Fruit fly (Drosophila melanogaster) whole organism, embryonic: ENCODE results near the gene tub.

Source experiments
- CG10959 ChIP-seq: fragments of 200-800 bp; sonication (Bioruptor generic); IDR thresholded peaks from 2 replicates; pipeline ENCODE4 v1.3.6; 2022; ENCODE audit warnings: missing biosample characterization, missing genetic modification characterization
- CG10979 ChIP-seq: fragments of 200-800 bp; sonication (Bioruptor generic); optimal IDR thresholded peaks from 2 replicates; lab custom pipeline; 2018; ENCODE audit warnings: missing biosample characterization, mild to moderate bottlenecking, missing genetic modification characterization, moderate library complexity
- CG11504 ChIP-seq: fragments of 200-800 bp; sonication (Bioruptor generic); optimal IDR thresholded peaks from 3 replicates; lab custom pipeline; 2019; ENCODE audit warnings: missing biosample characterization, mild to moderate bottlenecking, missing genetic modification characterization, moderate library complexity
- CG11723 ChIP-seq: fragments of 200-800 bp; sonication (Bioruptor generic); optimal IDR thresholded peaks from 2 replicates; lab custom pipeline; 2017; ENCODE audit warnings: missing biosample characterization, mild to moderate bottlenecking, missing genetic modification characterization
- CG12299 ChIP-seq: fragments of 200-800 bp; sonication (Bioruptor generic); optimal IDR thresholded peaks from 2 replicates; lab custom pipeline; 2018; ENCODE audit warnings: missing biosample characterization, mild to moderate bottlenecking, missing genetic modification characterization
- CG12744 ChIP-seq: fragments of 200-800 bp; sonication (Bioruptor generic); optimal IDR thresholded peaks from 2 replicates; lab custom pipeline; 2016; ENCODE audit warnings: missing biosample characterization, missing genetic modification characterization
- CG1603 ChIP-seq: fragments of 200-800 bp; sonication (Bioruptor generic); optimal IDR thresholded peaks from 2 replicates; lab custom pipeline; 2019; ENCODE audit warnings: missing biosample characterization, mild to moderate bottlenecking, missing genetic modification characterization, moderate library complexity
- CG18619 ChIP-seq: fragments of 200-800 bp; sonication (Bioruptor generic); optimal IDR thresholded peaks from 3 replicates; lab custom pipeline; 2017; ENCODE audit warnings: missing biosample characterization, mild to moderate bottlenecking, missing genetic modification characterization
- CG2202 ChIP-seq: fragments of 200-800 bp; sonication (Bioruptor generic); optimal IDR thresholded peaks from 2 replicates; lab custom pipeline; 2018; ENCODE audit warnings: missing biosample characterization, mild to moderate bottlenecking, missing genetic modification characterization
- CG3065 ChIP-seq: fragments of 200-800 bp; sonication (Bioruptor generic); optimal IDR thresholded peaks from 2 replicates; lab custom pipeline; 2016; ENCODE audit warnings: missing biosample characterization, missing genetic modification characterization
- CG3163 ChIP-seq: fragments of 200-800 bp; sonication (Bioruptor generic); optimal IDR thresholded peaks from 3 replicates; lab custom pipeline; 2016; ENCODE audit warnings: missing biosample characterization, missing genetic modification characterization
- CG32767 ChIP-seq: fragments of 200-800 bp; sonication (Bioruptor generic); IDR thresholded peaks from 2 replicates; pipeline ENCODE4 v1.3.6; 2022; ENCODE audit warnings: missing biosample characterization, missing genetic modification characterization
- CG3838 ChIP-seq: fragments of 200-800 bp; sonication (Bioruptor generic); optimal IDR thresholded peaks from 3 replicates; lab custom pipeline; 2016; ENCODE audit warnings: missing biosample characterization, missing genetic modification characterization
- CG43689 ChIP-seq: fragments of 200-800 bp; sonication (Bioruptor generic); IDR thresholded peaks from 2 replicates; pipeline ENCODE4 v1.3.6; 2022; ENCODE audit warnings: missing biosample characterization, missing genetic modification characterization
- CG4854 ChIP-seq: fragments of 200-800 bp; sonication (Bioruptor generic); optimal IDR thresholded peaks from 2 replicates; lab custom pipeline; 2016; ENCODE audit warnings: missing biosample characterization, missing genetic modification characterization, inconsistent platforms
- CG6175 ChIP-seq: fragments of 200-800 bp; sonication (Bioruptor generic); IDR thresholded peaks from 3 replicates; pipeline ENCODE4 v1.3.6; 2022; ENCODE audit warnings: missing biosample characterization, missing genetic modification characterization
- CG6254 ChIP-seq: fragments of 200-800 bp; sonication (Bioruptor generic); optimal IDR thresholded peaks from 3 replicates; lab custom pipeline; 2017; ENCODE audit warnings: mild to moderate bottlenecking, missing biosample characterization, missing genetic modification reagents, missing genetic modification characterization
- CG9932 ChIP-seq: fragments of 200-800 bp; sonication (Bioruptor generic); IDR thresholded peaks from 2 replicates; pipeline ENCODE4 v1.3.6; 2022; ENCODE audit warnings: missing biosample characterization, missing genetic modification characterization
- CHES-1-like ChIP-seq: fragments of 200-800 bp; sonication (Bioruptor generic); optimal IDR thresholded peaks from 2 replicates; lab custom pipeline; 2016; ENCODE audit warnings: missing biosample characterization, missing genetic modification characterization
- Dp ChIP-seq: fragments of 200-800 bp; sonication (Bioruptor generic); optimal IDR thresholded peaks from 2 replicates; lab custom pipeline; 2018; ENCODE audit warnings: missing biosample characterization, mild to moderate bottlenecking, missing genetic modification characterization, moderate library complexity
- E2f1 ChIP-seq: fragments of 200-800 bp; sonication (Bioruptor generic); IDR thresholded peaks from 2 replicates; pipeline ENCODE4 v1.3.6; 2022; ENCODE audit warnings: missing biosample characterization, missing genetic modification characterization
- HLH3B ChIP-seq: fragments of 200-800 bp; sonication (Bioruptor generic); IDR thresholded peaks from 2 replicates; pipeline ENCODE4 v1.3.6; 2022; ENCODE audit warnings: missing biosample characterization, missing genetic modification characterization
- HLH4C ChIP-seq: fragments of 200-800 bp; sonication (Bioruptor generic); IDR thresholded peaks from 3 replicates; pipeline ENCODE4 v1.3.6; 2022; ENCODE audit warnings: missing biosample characterization, missing genetic modification characterization; ENCODE audit not compliant: partially characterized antibody
- HLH54F ChIP-seq: fragments of 200-800 bp; sonication (Bioruptor generic); optimal IDR thresholded peaks from 3 replicates; lab custom pipeline; 2016; ENCODE audit warnings: missing biosample characterization, missing genetic modification characterization
- Hand ChIP-seq: fragments of 200-800 bp; sonication (Bioruptor generic); optimal IDR thresholded peaks from 2 replicates; lab custom pipeline; 2017; ENCODE audit warnings: mild to moderate bottlenecking, missing biosample characterization, missing genetic modification reagents, missing genetic modification characterization
- Jarid2 ChIP-seq: fragments of 200-800 bp; sonication (Bioruptor generic); optimal IDR thresholded peaks from 3 replicates; lab custom pipeline; 2017; ENCODE audit warnings: mild to moderate bottlenecking, missing biosample characterization, missing genetic modification reagents, missing genetic modification characterization
- Lpt ChIP-seq: fragments of >200 bp; optimal IDR thresholded peaks from 2 replicates; lab custom pipeline; 2018; ENCODE audit warnings: missing biosample characterization, missing genetic modification characterization
- Neu2 ChIP-seq: fragments of 200-800 bp; sonication (Bioruptor generic); optimal IDR thresholded peaks from 3 replicates; lab custom pipeline; 2016; ENCODE audit warnings: missing biosample characterization, missing genetic modification characterization, borderline replicate concordance
- Nf-YB ChIP-seq: fragments of 200-800 bp; sonication (Bioruptor generic); optimal IDR thresholded peaks from 3 replicates; lab custom pipeline; 2019; ENCODE audit warnings: missing biosample characterization, mild to moderate bottlenecking, missing genetic modification characterization, moderate library complexity
- NfI ChIP-seq: fragments of 200-800 bp; sonication (Bioruptor generic); optimal IDR thresholded peaks from 3 replicates; lab custom pipeline; 2018; ENCODE audit warnings: missing biosample characterization, mild to moderate bottlenecking, missing genetic modification characterization, moderate library complexity
- Opbp ChIP-seq: fragments of 200-800 bp; sonication (Bioruptor generic); IDR thresholded peaks from 3 replicates; pipeline ENCODE4 v1.3.6; 2022; ENCODE audit warnings: missing biosample characterization, missing genetic modification characterization; ENCODE audit not compliant: partially characterized antibody
- Sry-δ ChIP-seq: fragments of 200-800 bp; sonication (Bioruptor generic); optimal IDR thresholded peaks from 2 replicates; lab custom pipeline; 2016; ENCODE audit warnings: missing biosample characterization, missing genetic modification characterization
- az2 ChIP-seq: fragments of 200-800 bp; sonication (Bioruptor generic); optimal IDR thresholded peaks from 3 replicates; lab custom pipeline; 2016; ENCODE audit warnings: missing biosample characterization, missing genetic modification characterization
- chm ChIP-seq: fragments of 200-800 bp; sonication (Bioruptor generic); IDR thresholded peaks from 2 replicates; pipeline ENCODE4 v1.3.6; 2022; ENCODE audit warnings: missing biosample characterization, missing genetic modification characterization
- corto ChIP-seq: fragments of 200-800 bp; sonication (Bioruptor generic); optimal IDR thresholded peaks from 2 replicates; lab custom pipeline; 2016; ENCODE audit warnings: missing biosample characterization, mild to moderate bottlenecking, missing genetic modification characterization, moderate library complexity
- da ChIP-seq: fragments of 200-800 bp; sonication (Bioruptor generic); optimal IDR thresholded peaks from 2 replicates; lab custom pipeline; 2016; ENCODE audit warnings: missing biosample characterization, missing genetic modification characterization
- dati ChIP-seq: fragments of 200-800 bp; sonication (Bioruptor generic); IDR thresholded peaks from 2 replicates; pipeline ENCODE4 v1.3.6; 2022; ENCODE audit warnings: missing biosample characterization, missing genetic modification characterization
- dmrt99B ChIP-seq: fragments of 200-800 bp; sonication (Bioruptor generic); optimal IDR thresholded peaks from 2 replicates; lab custom pipeline; 2018; ENCODE audit warnings: missing biosample characterization, mild to moderate bottlenecking, missing genetic modification characterization, moderate library complexity
- fd102C ChIP-seq: fragments of 200-800 bp; sonication (Bioruptor generic); optimal IDR thresholded peaks from 2 replicates; lab custom pipeline; 2018; ENCODE audit warnings: missing biosample characterization, mild to moderate bottlenecking, missing genetic modification characterization, moderate library complexity
- fd3F ChIP-seq: fragments of 200-800 bp; sonication (Bioruptor generic); optimal IDR thresholded peaks from 2 replicates; lab custom pipeline; 2018; ENCODE audit warnings: missing biosample characterization, mild to moderate bottlenecking, missing genetic modification characterization, moderate library complexity
- fru ChIP-seq: fragments of >200 bp; optimal IDR thresholded peaks from 2 replicates; lab custom pipeline; 2017
- grau ChIP-seq: fragments of 200-800 bp; optimal IDR thresholded peaks from 3 replicates; lab custom pipeline; 2019; ENCODE audit warnings: missing biosample characterization, mild to moderate bottlenecking, missing genetic modification characterization, moderate library complexity
- lov ChIP-seq, 2 experiments: fragments of 200-800 bp in 1 of 2; fragments of >200 bp in 1 of 2; sonication (Bioruptor generic) in 1 of 2; IDR thresholded peaks in 1 of 2; optimal IDR thresholded peaks in 1 of 2; 2 replicates in 1 of 2; 3 replicates in 1 of 2; pipeline versions ENCODE4 v1.3.6 to Lab custom; 2017 to 2022; ENCODE audit warnings: missing biosample characterization in 1 of 2, missing genetic modification characterization in 1 of 2
- sc ChIP-seq, 3 experiments: fragments of >200 bp in 2 of 3; fragments of 200-800 bp in 1 of 3; sonication (Bioruptor generic) in 1 of 3; optimal IDR thresholded peaks; 2 replicates in 2 of 3; 3 replicates in 1 of 3; lab custom pipeline; 2017; ENCODE audit warnings: mild to moderate bottlenecking in 1 of 3, missing biosample characterization in 1 of 3, missing genetic modification characterization in 1 of 3, missing genetic modification reagents in 1 of 3
- so ChIP-seq: fragments of 200-800 bp; sonication (Bioruptor generic); IDR thresholded peaks from 3 replicates; pipeline ENCODE4 v1.3.6; 2022; ENCODE audit warnings: missing biosample characterization, missing genetic modification characterization
- sug ChIP-seq: fragments of 200-800 bp; optimal IDR thresholded peaks from 2 replicates; lab custom pipeline; 2019; ENCODE audit warnings: missing biosample characterization, mild to moderate bottlenecking, missing genetic modification characterization, moderate library complexity
- zf30C ChIP-seq: fragments of 200-800 bp; sonication (Bioruptor generic); optimal IDR thresholded peaks from 3 replicates; lab custom pipeline; 2018; ENCODE audit warnings: missing biosample characterization, mild to moderate bottlenecking, missing genetic modification characterization

tub gene

dm6 chr3R:4394654-4395581 lies 7.4 kb downstream of the tub start (continued):
- TF ChIP-seq da (GFP tag; lab: Kevin White, UChicago) (peak; percentile 45), E2f1 (GFP tag; lab: Robert Waterston, UW) (peak; percentile 89), CG12299 (peak; percentile 61), CG4854 (GFP tag; lab: Kevin White, UChicago) (peak; percentile 80), HLH4C (GFP tag; lab: Robert Waterston, UW) (no peak), NfI (GFP tag; lab: Kevin White, UChicago) (peak; percentile 90), Dp (GFP tag; lab: Kevin White, UChicago) (no peak), CG12744 (GFP tag; lab: Kevin White, UChicago) (peak; percentile 78), HLH54F (GFP tag; lab: Kevin White, UChicago) (peak; percentile 88), fd3F (GFP tag; lab: Kevin White, UChicago) (peak; percentile 79), lov (optimal IDR thresholded peaks at IDR 0.05; lab: Kevin White, UChicago) (no peak), lov (GFP tag; IDR thresholded peaks at IDR 0.05; lab: Robert Waterston, UW) (peak; percentile 88; the same call in 2 of the 3 replicates), HLH3B (peak; percentile 87), CG9932 (GFP tag; lab: Robert Waterston, UW) (peak; percentile 76), CG10959 (GFP tag; lab: Robert Waterston, UW) (peak; percentile 51; the same call in 1 of the 2 replicates), CG32767 (GFP tag; lab: Robert Waterston, UW) (peak; percentile 83), CG3065 (GFP tag; lab: Kevin White, UChicago) (peak; percentile 57), Nf-YB (GFP tag; lab: Kevin White, UChicago) (peak; percentile 60), fru (no peak), grau (tag; lab: Kevin White, UChicago) (peak; percentile 90), zf30C (GFP tag; lab: Kevin White, UChicago) (no peak), Jarid2 (GFP tag; lab: Kevin White, UChicago) (no peak), sc (optimal IDR thresholded peaks at IDR 0.05; lab: Kevin White, UChicago) (no peak), sc (GFP tag; optimal IDR thresholded peaks at IDR 0.05; lab: Kevin White, UChicago) (peak; percentile 47), CG2202 (tag; lab: Kevin White, UChicago) (peak; percentile 54), Opbp (GFP tag; lab: Robert Waterston, UW) (no peak), dati (GFP tag; lab: Robert Waterston, UW) (peak; percentile 55; the same call in 1 of the 2 replicates), CG10979 (tag; lab: Kevin White, UChicago) (peak; percentile 84), dmrt99B (tag; lab: Kevin White, UChicago) (peak; percentile 91), CHES-1-like (GFP tag; lab: Kevin White, UChicago) (peak; percentile 80), sug (tag; lab: Kevin White, UChicago) (peak; percentile 77), chm (GFP tag; lab: Robert Waterston, UW) (peak; percentile 17; the same call in 1 of the 2 replicates), Lpt (GFP tag; lab: Kevin White, UChicago) (no peak), Hand (GFP tag; lab: Kevin White, UChicago) (peak; percentile 66), CG11723 (GFP tag; lab: Kevin White, UChicago) (peak; percentile 70), CG3838 (GFP tag; lab: Kevin White, UChicago) (peak; percentile 7), CG3163 (GFP tag; lab: Kevin White, UChicago) (peak; percentile 62), Sry-δ (GFP tag; lab: Kevin White, UChicago) (peak; percentile 65), so (peak; percentile 80; the same call in 2 of the 3 replicates), CG18619 (peak; percentile 82), CG1603 (tag; lab: Kevin White, UChicago) (peak; percentile 96), corto (GFP tag; lab: Kevin White, UChicago) (peak; percentile 83), fd102C (no peak), CG6175 (GFP tag; lab: Robert Waterston, UW) (peak; percentile 63; the same call in 1 of the 3 replicates), CG6254 (peak; percentile 77), Neu2 (GFP tag; lab: Kevin White, UChicago) (no peak), CG11504 (peak; percentile 92), CG43689 (GFP tag; lab: Robert Waterston, UW) (peak; percentile 70), az2 (GFP tag; lab: Kevin White, UChicago) (peak; percentile 83)
